Worm (Caenorhabditis elegans): Measurements from ENCODE around the gene nhr-10.

DNA sequence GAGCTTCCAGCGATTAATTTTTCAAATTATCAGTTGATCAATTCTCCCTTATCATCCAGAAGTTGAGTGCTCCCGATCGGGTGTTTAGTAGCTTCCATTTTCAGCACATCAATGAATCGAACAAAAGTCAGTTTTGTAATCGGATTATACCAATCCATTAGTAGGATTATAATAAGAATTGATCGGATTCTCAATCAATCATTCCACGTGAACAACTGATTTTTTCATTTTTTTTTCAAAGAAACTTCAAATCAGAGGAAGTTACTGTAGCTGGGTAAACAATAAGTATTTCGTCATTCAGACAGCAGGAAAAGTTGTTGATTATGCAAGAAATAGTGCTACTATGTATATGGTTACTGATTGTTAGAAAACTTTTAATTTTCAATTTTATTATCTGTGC is 8.4 kb downstream of the nhr-10 start:
- TF ChIP-seq K09A11.1 (tag; optimal IDR thresholded peaks at IDR 0.05; ENCODE audit: insufficient read depth) (no peak), pqm-1 (tag; optimal IDR thresholded peaks at IDR 0.05) (no peak), ahr-1 (tag; optimal IDR thresholded peaks at IDR 0.05) (no peak), tbx-2 (tag; optimal IDR thresholded peaks at IDR 0.05) (no peak), pat-9 (tag; optimal IDR thresholded peaks at IDR 0.05) (no peak), hlh-30 (tag; optimal IDR thresholded peaks at IDR 0.05; ENCODE audit: insufficient read depth) (no peak), ceh-18 (tag; optimal IDR thresholded peaks at IDR 0.05) (no peak), pha-4 (tag; optimal IDR thresholded peaks at IDR 0.05) (no peak), ama-1 (optimal IDR thresholded peaks at IDR 0.05) (no peak), elt-4 (tag; optimal IDR thresholded peaks at IDR 0.05) (no peak), nhr-11 (tag; optimal IDR thresholded peaks at IDR 0.05) (no peak), unc-86 (tag; optimal IDR thresholded peaks at IDR 0.05) (no peak), F13H6.1 (tag; optimal IDR thresholded peaks at IDR 0.05) (no peak)
